Fruit fly (Drosophila melanogaster) whole organism, embryonic: ENCODE data around the gene CG10747.

ENCODE experiments used
- Antp ChIP-seq: fragments of 200-800 bp; sonication (Bioruptor generic); optimal IDR thresholded peaks from 3 replicates; lab custom pipeline; 2016; ENCODE audit warnings: missing biosample characterization, missing genetic modification characterization
- BtbVII ChIP-seq: fragments of 200-800 bp; sonication (Bioruptor generic); optimal IDR thresholded peaks from 3 replicates; lab custom pipeline; 2017; ENCODE audit warnings: missing biosample characterization, mild to moderate bottlenecking, missing genetic modification characterization
- CG10267 ChIP-seq: fragments of 200-800 bp; sonication (Bioruptor generic); optimal IDR thresholded peaks from 2 replicates; lab custom pipeline; 2018; ENCODE audit warnings: missing biosample characterization, mild to moderate bottlenecking, missing genetic modification characterization, moderate library complexity
- CG11093 ChIP-seq: fragments of 200-800 bp; sonication (Bioruptor generic); IDR thresholded peaks from 3 replicates; pipeline ENCODE4 v1.3.6; 2022; ENCODE audit warnings: missing biosample characterization, missing genetic modification characterization
- CG1233 ChIP-seq: fragments of 200-800 bp; sonication (Bioruptor generic); optimal IDR thresholded peaks from 4 replicates; lab custom pipeline; 2018; ENCODE audit warnings: missing biosample characterization, mild to moderate bottlenecking, missing genetic modification characterization
- CG13287 ChIP-seq: fragments of 200-800 bp; sonication (Bioruptor generic); IDR thresholded peaks from 2 replicates; pipeline ENCODE4 v1.3.6; 2022; ENCODE audit warnings: missing biosample characterization, missing genetic modification characterization; ENCODE audit not compliant: partially characterized antibody
- CG14441 ChIP-seq: fragments of 200-800 bp; sonication (Bioruptor generic); IDR thresholded peaks from 2 replicates; pipeline ENCODE4 v1.3.6; 2022; ENCODE audit warnings: missing biosample characterization, missing genetic modification characterization
- CG14860 ChIP-seq: fragments of 200-800 bp; sonication (Bioruptor generic); IDR thresholded peaks from 3 replicates; pipeline ENCODE4 v1.3.6; 2022; ENCODE audit warnings: missing biosample characterization, missing genetic modification characterization; ENCODE audit not compliant: partially characterized antibody
- CG15479 ChIP-seq: fragments of 200-800 bp; sonication (Bioruptor generic); optimal IDR thresholded peaks from 3 replicates; lab custom pipeline; 2019; ENCODE audit warnings: missing biosample characterization, mild to moderate bottlenecking, missing genetic modification characterization, moderate library complexity
- CG1603 ChIP-seq: fragments of 200-800 bp; sonication (Bioruptor generic); optimal IDR thresholded peaks from 2 replicates; lab custom pipeline; 2019; ENCODE audit warnings: missing biosample characterization, mild to moderate bottlenecking, missing genetic modification characterization, moderate library complexity
- CG1792 ChIP-seq: fragments of 200-800 bp; sonication (Bioruptor generic); optimal IDR thresholded peaks from 2 replicates; lab custom pipeline; 2016; ENCODE audit warnings: missing biosample characterization, missing genetic modification characterization
- CG2875 ChIP-seq: fragments of 200-800 bp; sonication (Bioruptor generic); optimal IDR thresholded peaks from 2 replicates; lab custom pipeline; 2017; ENCODE audit warnings: missing biosample characterization, mild to moderate bottlenecking, missing genetic modification characterization, missing genetic modification reagents
- CG30403 ChIP-seq: fragments of 200-800 bp; sonication (Bioruptor generic); optimal IDR thresholded peaks from 3 replicates; lab custom pipeline; 2016; ENCODE audit warnings: missing biosample characterization, missing genetic modification characterization
- CG30431 ChIP-seq: fragments of 200-800 bp; sonication (Bioruptor generic); optimal IDR thresholded peaks from 2 replicates; lab custom pipeline; 2017; ENCODE audit warnings: missing biosample characterization, missing genetic modification characterization
- CG4424 ChIP-seq: fragments of 200-800 bp; sonication (Bioruptor generic); optimal IDR thresholded peaks from 3 replicates; lab custom pipeline; 2016; ENCODE audit warnings: missing biosample characterization, missing genetic modification characterization
- CG4730 ChIP-seq: fragments of 200-800 bp; sonication (Bioruptor generic); IDR thresholded peaks from 2 replicates; pipeline ENCODE4 v1.3.6; 2022; ENCODE audit warnings: missing biosample characterization, missing genetic modification characterization
- CG7786 ChIP-seq: fragments of 200-800 bp; sonication (Bioruptor generic); optimal IDR thresholded peaks from 2 replicates; lab custom pipeline; 2016; ENCODE audit warnings: missing biosample characterization, missing genetic modification characterization
- Dip3 ChIP-seq: fragments of 200-800 bp; sonication (Bioruptor generic); optimal IDR thresholded peaks from 3 replicates; lab custom pipeline; 2016; ENCODE audit warnings: missing biosample characterization, missing genetic modification characterization
- E2f1 ChIP-seq: fragments of 200-800 bp; sonication (Bioruptor generic); IDR thresholded peaks from 2 replicates; pipeline ENCODE4 v1.3.6; 2022; ENCODE audit warnings: missing biosample characterization, missing genetic modification characterization
- E2f2 ChIP-seq: fragments of 200-800 bp; sonication (Bioruptor generic); IDR thresholded peaks from 2 replicates; pipeline ENCODE4 v1.3.6; 2022; ENCODE audit warnings: missing biosample characterization, missing genetic modification characterization
- Fer1 ChIP-seq: fragments of 200-800 bp; sonication (Bioruptor generic); optimal IDR thresholded peaks from 2 replicates; lab custom pipeline; 2017; ENCODE audit warnings: missing biosample characterization, mild to moderate bottlenecking, missing genetic modification characterization
- H15 ChIP-seq: fragments of 200-800 bp; sonication (Bioruptor generic); IDR thresholded peaks from 3 replicates; pipeline ENCODE4 v1.3.6; 2022; ENCODE audit warnings: missing biosample characterization, missing genetic modification characterization
- Hmr ChIP-seq: fragments of 200-800 bp; sonication (Bioruptor generic); optimal IDR thresholded peaks from 3 replicates; lab custom pipeline; 2017; ENCODE audit warnings: mild to moderate bottlenecking, missing biosample characterization, missing genetic modification reagents, missing genetic modification characterization
- Max ChIP-seq: fragments of 200-800 bp; sonication (Bioruptor generic); optimal IDR thresholded peaks from 2 replicates; lab custom pipeline; 2016; ENCODE audit warnings: missing biosample characterization, mild to moderate bottlenecking, missing genetic modification characterization
- Nf-YA ChIP-seq: fragments of 200-800 bp; sonication (Bioruptor generic); IDR thresholded peaks from 2 replicates; pipeline ENCODE4 v1.3.6; 2022; ENCODE audit warnings: missing biosample characterization, missing genetic modification characterization
- Oli ChIP-seq: fragments of 200-800 bp; sonication (Bioruptor generic); optimal IDR thresholded peaks from 2 replicates; lab custom pipeline; 2018; ENCODE audit warnings: missing biosample characterization, mild to moderate bottlenecking, missing genetic modification characterization, moderate library complexity
- PHDP ChIP-seq: fragments of 200-800 bp; sonication (Bioruptor generic); optimal IDR thresholded peaks from 3 replicates; lab custom pipeline; 2018; ENCODE audit warnings: missing biosample characterization, mild to moderate bottlenecking, missing genetic modification characterization, moderate library complexity
- Scr ChIP-seq: fragments of 200-800 bp; sonication (Bioruptor generic); IDR thresholded peaks from 2 replicates; pipeline ENCODE4 v1.3.6; 2022; ENCODE audit warnings: missing biosample characterization, missing genetic modification characterization; ENCODE audit not compliant: partially characterized antibody
- Six4 ChIP-seq: fragments of 200-800 bp; sonication (Bioruptor generic); optimal IDR thresholded peaks from 2 replicates; lab custom pipeline; 2016; ENCODE audit warnings: missing biosample characterization, missing genetic modification characterization
- Sox100B ChIP-seq: fragments of 200-800 bp; sonication (Bioruptor generic); optimal IDR thresholded peaks from 3 replicates; lab custom pipeline; 2018; ENCODE audit warnings: missing biosample characterization, mild to moderate bottlenecking, missing genetic modification characterization
- Xrp1 ChIP-seq: fragments of 200-800 bp; sonication (Bioruptor generic); IDR thresholded peaks from 2 replicates; pipeline ENCODE4 v1.3.6; 2022; ENCODE audit warnings: missing biosample characterization, missing genetic modification characterization
- abd-A ChIP-seq: fragments of 200-800 bp; sonication (Bioruptor generic); optimal IDR thresholded peaks from 3 replicates; lab custom pipeline; 2019; ENCODE audit warnings: missing biosample characterization, mild to moderate bottlenecking, missing genetic modification characterization, moderate library complexity
- bowl ChIP-seq: fragments of 200-800 bp; sonication (Bioruptor generic); IDR thresholded peaks from 2 replicates; pipeline ENCODE4 v1.3.6; 2022; ENCODE audit warnings: missing biosample characterization, missing genetic modification characterization
- crp ChIP-seq, 2 experiments: fragments of 200-800 bp; sonication (Bioruptor generic); optimal IDR thresholded peaks; 2 replicates in 1 of 2; 3 replicates in 1 of 2; lab custom pipeline; 2017; ENCODE audit warnings: missing biosample characterization in 2 of 2, missing genetic modification characterization in 2 of 2, mild to moderate bottlenecking in 1 of 2, moderate library complexity in 1 of 2
- dm ChIP-seq: fragments of 200-800 bp; sonication (Bioruptor generic); optimal IDR thresholded peaks from 3 replicates; lab custom pipeline; 2016; ENCODE audit warnings: missing biosample characterization, missing genetic modification characterization
- emc ChIP-seq: fragments of 200-800 bp; sonication (Bioruptor generic); optimal IDR thresholded peaks from 2 replicates; lab custom pipeline; 2016; ENCODE audit warnings: missing biosample characterization, missing genetic modification characterization
- fd64A ChIP-seq: fragments of 200-800 bp; sonication (Bioruptor generic); optimal IDR thresholded peaks from 3 replicates; lab custom pipeline; 2018; ENCODE audit warnings: missing biosample characterization, mild to moderate bottlenecking, missing genetic modification characterization
- gem ChIP-seq: fragments of 200-800 bp; sonication (Bioruptor generic); optimal IDR thresholded peaks from 2 replicates; lab custom pipeline; 2019; ENCODE audit warnings: missing biosample characterization, mild to moderate bottlenecking, missing genetic modification characterization, moderate library complexity
- gsb ChIP-seq: fragments of 200-800 bp; sonication (Bioruptor generic); IDR thresholded peaks from 2 replicates; pipeline ENCODE4 v1.3.6; 2022; ENCODE audit warnings: missing biosample characterization, missing genetic modification characterization
- ken ChIP-seq: fragments of 200-800 bp; sonication (Bioruptor generic); IDR thresholded peaks from 3 replicates; pipeline ENCODE4 v1.3.6; 2022; ENCODE audit warnings: missing biosample characterization, missing genetic modification characterization
- knrl ChIP-seq: fragments of 200-800 bp; sonication (Bioruptor generic); IDR thresholded peaks from 3 replicates; pipeline ENCODE4 v1.3.6; 2022; ENCODE audit warnings: missing biosample characterization, missing genetic modification characterization; ENCODE audit not compliant: partially characterized antibody
- lbe ChIP-seq: fragments of 200-800 bp; sonication (Bioruptor generic); optimal IDR thresholded peaks from 2 replicates; lab custom pipeline; 2016; ENCODE audit warnings: missing biosample characterization, mild to moderate bottlenecking, missing genetic modification characterization
- nau ChIP-seq: fragments of 200-800 bp; sonication (Bioruptor generic); optimal IDR thresholded peaks from 3 replicates; lab custom pipeline; 2017; ENCODE audit warnings: missing biosample characterization, mild to moderate bottlenecking, missing genetic modification characterization, missing genetic modification reagents
- p53 ChIP-seq: fragments of 200-800 bp; sonication (Bioruptor generic); optimal IDR thresholded peaks from 2 replicates; lab custom pipeline; 2016; ENCODE audit warnings: missing biosample characterization, missing genetic modification characterization
- pb ChIP-seq: fragments of 200-800 bp; sonication (Bioruptor generic); optimal IDR thresholded peaks from 3 replicates; lab custom pipeline; 2016; ENCODE audit warnings: missing biosample characterization, missing genetic modification characterization
- pho ChIP-seq: fragments of 200-800 bp; sonication (Bioruptor generic); optimal IDR thresholded peaks from 2 replicates; lab custom pipeline; 2016; ENCODE audit warnings: missing biosample characterization, missing genetic modification characterization
- pum ChIP-seq: fragments of 200-800 bp; sonication (Bioruptor generic); optimal IDR thresholded peaks from 2 replicates; lab custom pipeline; 2016; ENCODE audit warnings: missing biosample characterization, missing genetic modification characterization
- ranshi ChIP-seq: fragments of 200-800 bp; sonication (Bioruptor generic); IDR thresholded peaks from 2 replicates; pipeline ENCODE4 v1.3.6; 2022; ENCODE audit warnings: missing biosample characterization, missing genetic modification characterization
- so ChIP-seq: fragments of 200-800 bp; sonication (Bioruptor generic); IDR thresholded peaks from 3 replicates; pipeline ENCODE4 v1.3.6; 2022; ENCODE audit warnings: missing biosample characterization, missing genetic modification characterization
- sug ChIP-seq: fragments of 200-800 bp; optimal IDR thresholded peaks from 2 replicates; lab custom pipeline; 2019; ENCODE audit warnings: missing biosample characterization, mild to moderate bottlenecking, missing genetic modification characterization, moderate library complexity
- wek ChIP-seq: fragments of 200-800 bp; sonication (Bioruptor generic); optimal IDR thresholded peaks from 3 replicates; lab custom pipeline; 2018; ENCODE audit warnings: missing biosample characterization, mild to moderate bottlenecking, missing genetic modification characterization, moderate library complexity

The CG10747 gene

DNA sequence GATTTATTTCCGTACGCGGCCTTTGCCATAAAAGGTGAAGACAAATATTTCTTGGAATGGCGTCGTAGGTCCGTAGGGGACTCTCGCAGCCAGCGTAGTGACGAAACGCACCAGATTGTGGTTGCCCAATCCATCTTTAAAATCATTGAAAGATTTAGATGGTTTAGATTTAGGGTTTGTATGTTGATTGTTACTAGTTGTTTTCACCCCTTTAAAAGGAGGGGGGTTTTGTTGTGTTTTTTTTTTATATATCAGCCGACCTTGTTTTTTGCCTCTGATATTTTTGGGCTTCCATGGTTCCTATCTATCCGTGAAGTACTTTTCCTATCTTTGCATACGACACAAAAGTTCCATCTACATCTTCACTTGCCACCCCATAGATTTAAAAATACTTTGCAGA lies 12.3 kb downstream of the CG10747 start (continued):
- TF ChIP-seq Sox100B (GFP tag; lab: Kevin White, UChicago) (no peak), CG30403 (GFP tag; lab: Kevin White, UChicago) (peak; percentile 29), CG11093 (GFP tag; lab: Robert Waterston, UW) (no peak), Dip3 (GFP tag; lab: Kevin White, UChicago) (peak; percentile 46), CG10267 (tag; lab: Kevin White, UChicago) (no peak), H15 (GFP tag; lab: Robert Waterston, UW) (0 out of 3 replicates have a peak, but pooled peaks have one; percentile 26), PHDP (tag; lab: Kevin White, UChicago) (no peak), ranshi (GFP tag; lab: Robert Waterston, UW) (0 out of 2 replicates have a peak, but pooled peaks have one; percentile 38), BtbVII (GFP tag; lab: Kevin White, UChicago) (peak; percentile 16), dm (no peak), Max (GFP tag; lab: Kevin White, UChicago) (peak; percentile 5), pb (GFP tag; lab: Kevin White, UChicago) (peak; percentile 7), CG13287 (GFP tag; lab: Robert Waterston, UW) (no peak), gsb (GFP tag; lab: Robert Waterston, UW) (no peak), CG14441 (peak; percentile 56; the same call in 1 of the 2 replicates), E2f2 (GFP tag; lab: Robert Waterston, UW) (no peak), knrl (GFP tag; lab: Robert Waterston, UW) (no peak), Antp (GFP tag; lab: Kevin White, UChicago) (no peak), CG1792 (GFP tag; lab: Kevin White, UChicago) (peak; percentile 32), lbe (GFP tag; lab: Kevin White, UChicago) (no peak), CG4424 (GFP tag; lab: Kevin White, UChicago) (no peak), Oli (tag; lab: Kevin White, UChicago) (no peak), CG4730 (GFP tag; lab: Robert Waterston, UW) (no peak), Scr (no peak), nau (GFP tag; lab: Kevin White, UChicago) (no peak), wek (GFP tag; lab: Kevin White, UChicago) (no peak), E2f1 (peak; percentile 43; the same call in 1 of the 2 replicates), sug (tag; lab: Kevin White, UChicago) (peak; percentile 47), bowl (GFP tag; lab: Robert Waterston, UW) (no peak), CG1233 (GFP tag; lab: Kevin White, UChicago) (no peak), emc (GFP tag; lab: Kevin White, UChicago) (peak; percentile 22), abd-A (tag; lab: Kevin White, UChicago) (no peak), pho (GFP tag; lab: Kevin White, UChicago) (peak; percentile 56), CG30431 (GFP tag; lab: Kevin White, UChicago) (no peak), crp (GFP tag; optimal IDR thresholded peaks at IDR 0.05; lab: Kevin White, UChicago) (no peak), Xrp1 (0 out of 2 replicates have a peak, but pooled peaks have one; percentile 25), fd64A (GFP tag; lab: Kevin White, UChicago) (no peak), gem (tag; lab: Kevin White, UChicago) (peak; percentile 37), CG1603 (tag; lab: Kevin White, UChicago) (no peak), pum (GFP tag; lab: Kevin White, UChicago) (no peak), Hmr (GFP tag; lab: Kevin White, UChicago) (peak; percentile 44), ken (GFP tag; lab: Robert Waterston, UW) (no peak), CG15479 (GFP tag; lab: Kevin White, UChicago) (no peak), Nf-YA (GFP tag; lab: Robert Waterston, UW) (no peak), CG7786 (peak; percentile 48), so (GFP tag; lab: Robert Waterston, UW) (no peak), Six4 (no peak), p53 (GFP tag; lab: Kevin White, UChicago) (no peak), CG14860 (GFP tag; lab: Robert Waterston, UW) (no peak), CG2875 (GFP tag; lab: Kevin White, UChicago) (no peak), Fer1 (GFP tag; lab: Kevin White, UChicago) (peak; percentile 1)
